Fruit fly (Drosophila melanogaster) whole organism, embryonic: ENCODE measurements around the gene T48.
A peak's percentile ranks its signal among the peaks of the same experiment; 100 is the strongest.

Experiments used
- Abd-B ChIP-seq: fragments of 200-800 bp; sonication (Bioruptor generic); optimal IDR thresholded peaks from 2 replicates; lab custom pipeline; 2018; ENCODE audit warnings: missing biosample characterization, mild to moderate bottlenecking, missing genetic modification characterization, moderate library complexity
- Aef1 ChIP-seq: fragments of 200-800 bp; sonication (Bioruptor generic); IDR thresholded peaks from 3 replicates; pipeline ENCODE4 v1.3.6; 2022; ENCODE audit warnings: missing biosample characterization, missing genetic modification characterization
- CG11398 ChIP-seq: fragments of 200-800 bp; sonication (Bioruptor generic); optimal IDR thresholded peaks from 2 replicates; lab custom pipeline; 2016; ENCODE audit warnings: missing biosample characterization, missing genetic modification characterization
- CG12219 ChIP-seq: fragments of 200-800 bp; sonication (Bioruptor generic); optimal IDR thresholded peaks from 3 replicates; lab custom pipeline; 2018; ENCODE audit warnings: missing biosample characterization, mild to moderate bottlenecking, missing genetic modification characterization
- CG12236 ChIP-seq: fragments of 200-800 bp; sonication (Bioruptor generic); optimal IDR thresholded peaks from 2 replicates; lab custom pipeline; 2016; ENCODE audit warnings: missing biosample characterization, missing genetic modification characterization
- CG13424 ChIP-seq: fragments of 200-800 bp; sonication (Bioruptor generic); optimal IDR thresholded peaks from 2 replicates; lab custom pipeline; 2019; ENCODE audit warnings: missing biosample characterization, mild to moderate bottlenecking, missing genetic modification characterization, moderate library complexity
- CG13624 ChIP-seq: fragments of 200-800 bp; sonication (Bioruptor generic); optimal IDR thresholded peaks from 2 replicates; lab custom pipeline; 2016; ENCODE audit warnings: missing biosample characterization, missing genetic modification characterization
- CG17829 ChIP-seq: fragments of 200-800 bp; optimal IDR thresholded peaks from 2 replicates; lab custom pipeline; 2019; ENCODE audit warnings: missing biosample characterization, mild to moderate bottlenecking, missing genetic modification characterization, moderate library complexity
- CG31441 ChIP-seq: fragments of 200-800 bp; sonication (Bioruptor generic); IDR thresholded peaks from 2 replicates; pipeline ENCODE4 v1.3.6; 2022; ENCODE audit warnings: missing biosample characterization, missing genetic modification characterization
- CG33557 ChIP-seq: fragments of 200-800 bp; sonication (Bioruptor generic); optimal IDR thresholded peaks from 2 replicates; lab custom pipeline; 2019; ENCODE audit warnings: missing biosample characterization, mild to moderate bottlenecking, missing genetic modification characterization, moderate library complexity
- CG34376 ChIP-seq: fragments of 200-800 bp; sonication (Bioruptor generic); optimal IDR thresholded peaks from 2 replicates; lab custom pipeline; 2018; ENCODE audit warnings: missing biosample characterization, mild to moderate bottlenecking, missing genetic modification characterization
- CG5245 ChIP-seq: fragments of 200-800 bp; sonication (Bioruptor generic); optimal IDR thresholded peaks from 3 replicates; lab custom pipeline; 2016; ENCODE audit warnings: missing biosample characterization, missing genetic modification characterization
- CG5953 ChIP-seq: fragments of 200-800 bp; sonication (Bioruptor generic); IDR thresholded peaks from 2 replicates; pipeline ENCODE4 v1.3.6; 2022; ENCODE audit warnings: missing biosample characterization, missing genetic modification characterization
- CG6272 ChIP-seq: fragments of 200-800 bp; sonication (Bioruptor generic); IDR thresholded peaks from 2 replicates; pipeline ENCODE4 v1.3.6; 2022; ENCODE audit warnings: missing biosample characterization, missing genetic modification characterization
- CG6689 ChIP-seq: fragments of 200-800 bp; sonication (Bioruptor generic); IDR thresholded peaks from 2 replicates; pipeline ENCODE4 v1.3.6; 2022; ENCODE audit warnings: missing biosample characterization, missing genetic modification characterization
- CG6765 ChIP-seq: fragments of 200-800 bp; sonication (Bioruptor generic); optimal IDR thresholded peaks from 3 replicates; lab custom pipeline; 2017; ENCODE audit warnings: missing biosample characterization, mild to moderate bottlenecking, missing genetic modification characterization
- CG6791 ChIP-seq: fragments of 200-800 bp; sonication (Bioruptor generic); IDR thresholded peaks from 3 replicates; pipeline ENCODE4 v1.3.6; 2022; ENCODE audit warnings: missing biosample characterization, missing genetic modification characterization; ENCODE audit not compliant: partially characterized antibody
- CG7271 ChIP-seq: fragments of 200-800 bp; sonication (Bioruptor generic); optimal IDR thresholded peaks from 2 replicates; lab custom pipeline; 2018; ENCODE audit warnings: missing biosample characterization, mild to moderate bottlenecking, missing genetic modification characterization, moderate library complexity
- CG8388 ChIP-seq: fragments of 200-800 bp; sonication (Bioruptor generic); optimal IDR thresholded peaks from 2 replicates; lab custom pipeline; 2019; ENCODE audit warnings: missing biosample characterization, mild to moderate bottlenecking, missing genetic modification characterization, moderate library complexity
- CG8924 ChIP-seq: fragments of 200-800 bp; optimal IDR thresholded peaks from 3 replicates; lab custom pipeline; 2019; ENCODE audit warnings: missing biosample characterization, mild to moderate bottlenecking, missing genetic modification characterization, moderate library complexity
- D ChIP-seq, 2 experiments: fragments of 200-800 bp in 1 of 2; fragments of >200 bp in 1 of 2; sonication (Bioruptor generic) in 1 of 2; optimal IDR thresholded peaks; 2 replicates in 1 of 2; 3 replicates in 1 of 2; lab custom pipeline; 2017; ENCODE audit warnings: mild to moderate bottlenecking in 1 of 2, missing biosample characterization in 1 of 2, missing genetic modification characterization in 1 of 2, missing genetic modification reagents in 1 of 2
- D19A ChIP-seq: fragments of 200-800 bp; optimal IDR thresholded peaks from 3 replicates; lab custom pipeline; 2019; ENCODE audit warnings: missing biosample characterization, mild to moderate bottlenecking, missing genetic modification characterization, moderate library complexity
- Dll ChIP-seq: fragments of 200-800 bp; sonication (Bioruptor generic); IDR thresholded peaks from 4 replicates; pipeline ENCODE4 v1.3.6; 2022; ENCODE audit warnings: missing biosample characterization, missing genetic modification characterization; ENCODE audit not compliant: partially characterized antibody
- Doc2 ChIP-seq: fragments of 200-800 bp; sonication (Bioruptor generic); IDR thresholded peaks from 2 replicates; pipeline ENCODE4 v1.3.6; 2022; ENCODE audit warnings: missing biosample characterization, missing genetic modification characterization
- Dp ChIP-seq: fragments of 200-800 bp; sonication (Bioruptor generic); optimal IDR thresholded peaks from 2 replicates; lab custom pipeline; 2018; ENCODE audit warnings: missing biosample characterization, mild to moderate bottlenecking, missing genetic modification characterization, moderate library complexity
- GATAe ChIP-seq: fragments of 200-800 bp; sonication (Bioruptor generic); conservative IDR thresholded peaks from 2 replicates; pipeline ENCODE4 v1.3.6; 2022; ENCODE audit warnings: missing biosample characterization, missing genetic modification characterization
- Hand ChIP-seq: fragments of 200-800 bp; sonication (Bioruptor generic); optimal IDR thresholded peaks from 2 replicates; lab custom pipeline; 2017; ENCODE audit warnings: mild to moderate bottlenecking, missing biosample characterization, missing genetic modification reagents, missing genetic modification characterization
- Hmr ChIP-seq: fragments of 200-800 bp; sonication (Bioruptor generic); optimal IDR thresholded peaks from 3 replicates; lab custom pipeline; 2017; ENCODE audit warnings: mild to moderate bottlenecking, missing biosample characterization, missing genetic modification reagents, missing genetic modification characterization
- Hsf ChIP-seq: fragments of 200-800 bp; sonication (Bioruptor generic); optimal IDR thresholded peaks from 3 replicates; lab custom pipeline; 2016; ENCODE audit warnings: missing biosample characterization, missing genetic modification characterization
- NC2β ChIP-seq: fragments of 200-800 bp; sonication (Bioruptor generic); optimal IDR thresholded peaks from 2 replicates; lab custom pipeline; 2016; ENCODE audit warnings: missing biosample characterization, missing genetic modification characterization
- Optix ChIP-seq: fragments of 200-800 bp; sonication (Bioruptor generic); IDR thresholded peaks from 3 replicates; pipeline ENCODE4 v1.3.6; 2022; ENCODE audit warnings: missing biosample characterization, missing genetic modification characterization
- Spps ChIP-seq: fragments of 200-800 bp; sonication (Bioruptor generic); optimal IDR thresholded peaks from 2 replicates; lab custom pipeline; 2018; ENCODE audit warnings: missing biosample characterization, mild to moderate bottlenecking, missing genetic modification characterization
- az2 ChIP-seq: fragments of 200-800 bp; sonication (Bioruptor generic); optimal IDR thresholded peaks from 3 replicates; lab custom pipeline; 2016; ENCODE audit warnings: missing biosample characterization, missing genetic modification characterization
- br ChIP-seq: fragments of >200 bp; optimal IDR thresholded peaks from 2 replicates; lab custom pipeline; 2017
- cato ChIP-seq: fragments of 200-800 bp; sonication (Bioruptor generic); optimal IDR thresholded peaks from 2 replicates; lab custom pipeline; 2016; ENCODE audit warnings: missing biosample characterization, missing genetic modification characterization, borderline replicate concordance
- chif ChIP-seq, 2 experiments: fragments of 200-800 bp; sonication (Bioruptor generic); optimal IDR thresholded peaks; 3 replicates each; lab custom pipeline; 2016; ENCODE audit warnings: missing biosample characterization in 2 of 2, missing genetic modification characterization in 2 of 2
- corto ChIP-seq: fragments of 200-800 bp; sonication (Bioruptor generic); optimal IDR thresholded peaks from 2 replicates; lab custom pipeline; 2016; ENCODE audit warnings: missing biosample characterization, mild to moderate bottlenecking, missing genetic modification characterization, moderate library complexity
- dati ChIP-seq: fragments of 200-800 bp; sonication (Bioruptor generic); IDR thresholded peaks from 2 replicates; pipeline ENCODE4 v1.3.6; 2022; ENCODE audit warnings: missing biosample characterization, missing genetic modification characterization
- gcm2 ChIP-seq: fragments of 200-800 bp; sonication (Bioruptor generic); optimal IDR thresholded peaks from 2 replicates; lab custom pipeline; 2016; ENCODE audit warnings: missing biosample characterization, missing genetic modification characterization
- grn ChIP-seq: fragments of 200-800 bp; sonication (Bioruptor generic); optimal IDR thresholded peaks from 3 replicates; lab custom pipeline; 2017; ENCODE audit warnings: missing biosample characterization, missing genetic modification characterization
- nerfin-2 ChIP-seq: fragments of 200-800 bp; sonication (Bioruptor generic); IDR thresholded peaks from 2 replicates; pipeline ENCODE4 v1.3.6; 2022; ENCODE audit warnings: missing biosample characterization, missing genetic modification characterization; ENCODE audit not compliant: partially characterized antibody
- nmo ChIP-seq: fragments of 200-800 bp; sonication (Bioruptor generic); optimal IDR thresholded peaks from 2 replicates; lab custom pipeline; 2018; ENCODE audit warnings: missing biosample characterization, mild to moderate bottlenecking, missing genetic modification characterization, moderate library complexity
- pho ChIP-seq: fragments of 200-800 bp; sonication (Bioruptor generic); optimal IDR thresholded peaks from 2 replicates; lab custom pipeline; 2016; ENCODE audit warnings: missing biosample characterization, missing genetic modification characterization
- psq ChIP-seq: fragments of 200-800 bp; sonication (Bioruptor generic); optimal IDR thresholded peaks from 2 replicates; lab custom pipeline; 2017; ENCODE audit warnings: missing biosample characterization, missing genetic modification characterization
- pum ChIP-seq: fragments of 200-800 bp; sonication (Bioruptor generic); optimal IDR thresholded peaks from 2 replicates; lab custom pipeline; 2016; ENCODE audit warnings: missing biosample characterization, missing genetic modification characterization
- row ChIP-seq: fragments of 200-800 bp; sonication (Bioruptor generic); IDR thresholded peaks from 3 replicates; pipeline ENCODE4 v1.3.6; 2022; ENCODE audit warnings: missing biosample characterization, missing genetic modification characterization
- salm ChIP-seq: fragments of 200-800 bp; sonication (Bioruptor generic); optimal IDR thresholded peaks from 2 replicates; lab custom pipeline; 2018; ENCODE audit warnings: missing biosample characterization, mild to moderate bottlenecking, missing genetic modification characterization
- slou ChIP-seq: fragments of 200-800 bp; sonication (Bioruptor generic); optimal IDR thresholded peaks from 3 replicates; lab custom pipeline; 2016; ENCODE audit warnings: missing biosample characterization, missing genetic modification characterization
- sna ChIP-seq: fragments of 200-800 bp; sonication (Bioruptor generic); IDR thresholded peaks from 2 replicates; pipeline ENCODE4 v1.3.6; 2022; ENCODE audit warnings: missing biosample characterization, missing genetic modification characterization; ENCODE audit not compliant: partially characterized antibody
- z ChIP-seq: fragments of 200-800 bp; sonication (Bioruptor generic); IDR thresholded peaks from 3 replicates; pipeline ENCODE4 v1.3.6; 2022; ENCODE audit warnings: missing biosample characterization, missing genetic modification characterization

Gene T48

DNA sequence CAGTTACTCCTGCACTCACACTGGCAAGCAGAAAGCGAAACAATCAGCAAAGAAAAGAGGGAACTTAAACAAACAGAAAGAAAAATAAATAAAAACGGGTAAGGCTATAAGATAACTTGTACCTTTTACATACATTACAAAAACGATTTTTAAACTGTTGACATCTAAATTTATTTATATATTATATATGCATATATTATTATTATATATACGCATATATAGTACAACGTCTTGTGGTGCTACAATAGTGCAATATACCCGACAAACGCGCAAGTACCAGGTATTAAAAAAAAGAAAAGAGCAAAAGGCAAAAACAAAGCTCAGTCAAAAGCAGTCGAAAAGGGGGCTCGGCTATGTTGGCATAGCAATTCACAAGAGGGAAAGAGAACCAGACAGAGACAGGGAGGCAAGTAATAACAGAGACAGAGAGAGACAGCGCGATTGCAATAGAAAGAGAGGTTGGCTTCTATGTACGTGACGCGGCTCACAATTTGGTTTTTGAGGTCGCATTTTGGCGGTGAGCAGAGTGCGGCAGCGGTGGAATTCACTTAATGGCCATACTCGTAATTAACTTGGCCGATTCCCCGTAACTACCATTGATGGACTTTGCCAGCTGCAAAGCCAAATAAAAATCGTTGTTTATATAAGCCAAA is 72.6 kb downstream of the T48 start (continued):
- TF ChIP-seq CG8924 (tag; lab: Kevin White, UChicago) (peak; percentile 86), nerfin-2 (GFP tag; lab: Robert Waterston, UW) (no peak), CG31441 (GFP tag; lab: Robert Waterston, UW) (peak; percentile 81), Optix (0 out of 3 replicates have a peak, but pooled peaks have one; percentile 36), CG13624 (GFP tag; lab: Kevin White, UChicago) (no peak), CG33557 (no peak), salm (peak; percentile 65), Hmr (peak; percentile 74), pho (GFP tag; lab: Kevin White, UChicago) (no peak), D (optimal IDR thresholded peaks at IDR 0.05; lab: Kevin White, UChicago) (no peak), D (GFP tag; optimal IDR thresholded peaks at IDR 0.05; lab: Kevin White, UChicago) (peak; percentile 64), Doc2 (no peak), corto (peak; percentile 80), CG5245 (GFP tag; lab: Kevin White, UChicago) (no peak), Hsf (GFP tag; lab: Kevin White, UChicago) (no peak), sna (no peak), Spps (tag; lab: Kevin White, UChicago) (peak; percentile 60), CG11398 (GFP tag; lab: Kevin White, UChicago) (no peak), CG7271 (tag; lab: Kevin White, UChicago) (peak; percentile 30), Dll (GFP tag; lab: Robert Waterston, UW) (no peak), pum (GFP tag; lab: Kevin White, UChicago) (no peak), D19A (tag; lab: Kevin White, UChicago) (peak; percentile 84), gcm2 (GFP tag; lab: Kevin White, UChicago) (no peak), CG13424 (tag; lab: Kevin White, UChicago) (peak; percentile 71), CG34376 (GFP tag; lab: Kevin White, UChicago) (no peak), grn (GFP tag; lab: Kevin White, UChicago) (no peak), chif (GFP tag; optimal IDR thresholded peaks at IDR 0.05; lab: Kevin White, UChicago) (no peak), cato (GFP tag; lab: Kevin White, UChicago) (no peak), GATAe (GFP tag; lab: Robert Waterston, UW) (no peak), Hand (GFP tag; lab: Kevin White, UChicago) (no peak), nmo (peak; percentile 86), psq (peak; percentile 89), CG17829 (tag; lab: Kevin White, UChicago) (peak; percentile 73), slou (GFP tag; lab: Kevin White, UChicago) (no peak), CG6272 (GFP tag; lab: Robert Waterston, UW) (peak; percentile 68), Abd-B (GFP tag; lab: Kevin White, UChicago) (peak; percentile 62), Dp (GFP tag; lab: Kevin White, UChicago) (no peak), br (no peak), CG5953 (GFP tag; lab: Robert Waterston, UW) (peak; percentile 85), CG12219 (GFP tag; lab: Kevin White, UChicago) (peak; percentile 25), dati (GFP tag; lab: Robert Waterston, UW) (0 out of 2 replicates have a peak, but pooled peaks have one; percentile 27), CG8388 (peak; percentile 72), NC2β (GFP tag; lab: Kevin White, UChicago) (no peak), z (GFP tag; lab: Robert Waterston, UW) (no peak; the same call in 2 of the 3 replicates), Aef1 (peak; percentile 87), row (GFP tag; lab: Robert Waterston, UW) (peak; percentile 89), CG6689 (peak; percentile 90), CG12236 (GFP tag; lab: Kevin White, UChicago) (no peak), az2 (GFP tag; lab: Kevin White, UChicago) (peak; percentile 75), CG6765 (no peak), CG6791 (GFP tag; lab: Robert Waterston, UW) (no peak)
